Worm (Caenorhabditis elegans): ENCODE results near the gene C06H5.13.

ce11 chrV:17918726-17919125, 21.2 kb upstream of the C06H5.13 start, which contains the start of gene C06H5.8:
- TF ChIP-seq nhr-11 (tag; optimal IDR thresholded peaks at IDR 0.05) = no peak
- TF ChIP-seq nhr-25 (tag; optimal IDR thresholded peaks at IDR 0.05) = no peak
- TF ChIP-seq nhr-21 (tag; optimal IDR thresholded peaks at IDR 0.05) = no peak
- no peak for TF ChIP-seq unc-39 (tag; optimal IDR thresholded peaks at IDR 0.05)
- no peak for TF ChIP-seq nhr-10 (tag; optimal IDR thresholded peaks at IDR 0.05)
